Fruit fly (Drosophila melanogaster) whole organism, embryonic: ENCODE results near the gene CG14120.

Source experiments
- Antp ChIP-seq: fragments of 200-800 bp; sonication (Bioruptor generic); optimal IDR thresholded peaks from 3 replicates; lab custom pipeline; 2016; ENCODE audit warnings: missing biosample characterization, missing genetic modification characterization
- Atf6 ChIP-seq: fragments of 200-800 bp; sonication (Bioruptor generic); IDR thresholded peaks from 2 replicates; pipeline ENCODE4 v1.3.6; 2022; ENCODE audit warnings: missing biosample characterization, missing genetic modification characterization
- Blimp-1 ChIP-seq: fragments of 200-800 bp; sonication (Bioruptor generic); optimal IDR thresholded peaks from 3 replicates; lab custom pipeline; 2018; ENCODE audit warnings: missing biosample characterization, missing genetic modification characterization, mild to moderate bottlenecking, moderate library complexity, missing genetic modification reagents
- CG1024 ChIP-seq: fragments of 200-800 bp; sonication (Bioruptor generic); IDR thresholded peaks from 2 replicates; pipeline ENCODE4 v1.3.6; 2022; ENCODE audit warnings: missing biosample characterization, missing genetic modification characterization
- CG10431 ChIP-seq: fragments of 200-800 bp; sonication (Bioruptor generic); optimal IDR thresholded peaks from 3 replicates; lab custom pipeline; 2018; ENCODE audit warnings: missing biosample characterization, mild to moderate bottlenecking, missing genetic modification characterization
- CG11247 ChIP-seq: fragments of 200-800 bp; sonication (Bioruptor generic); IDR thresholded peaks from 2 replicates; pipeline ENCODE4 v1.3.6; 2022; ENCODE audit warnings: missing biosample characterization, missing genetic modification characterization
- CG12744 ChIP-seq: fragments of 200-800 bp; sonication (Bioruptor generic); optimal IDR thresholded peaks from 2 replicates; lab custom pipeline; 2016; ENCODE audit warnings: missing biosample characterization, missing genetic modification characterization
- CG14965 ChIP-seq: fragments of 200-800 bp; sonication (Bioruptor generic); optimal IDR thresholded peaks from 2 replicates; lab custom pipeline; 2016; ENCODE audit warnings: missing biosample characterization, missing genetic modification characterization, borderline replicate concordance
- CG15601 ChIP-seq: fragments of 200-800 bp; sonication (Bioruptor generic); optimal IDR thresholded peaks from 3 replicates; lab custom pipeline; 2019; ENCODE audit warnings: missing biosample characterization, mild to moderate bottlenecking, missing genetic modification characterization, moderate library complexity
- CG42726 ChIP-seq: fragments of 200-800 bp; sonication (Bioruptor generic); IDR thresholded peaks from 2 replicates; pipeline ENCODE4 v1.3.6; 2022; ENCODE audit warnings: missing biosample characterization, missing genetic modification characterization; ENCODE audit not compliant: partially characterized antibody
- CG4617 ChIP-seq: fragments of 200-800 bp; sonication (Bioruptor generic); optimal IDR thresholded peaks from 3 replicates; lab custom pipeline; 2016; ENCODE audit warnings: missing biosample characterization, missing genetic modification characterization, borderline replicate concordance
- CG7271 ChIP-seq: fragments of 200-800 bp; sonication (Bioruptor generic); optimal IDR thresholded peaks from 2 replicates; lab custom pipeline; 2018; ENCODE audit warnings: missing biosample characterization, mild to moderate bottlenecking, missing genetic modification characterization, moderate library complexity
- CG8089 ChIP-seq: fragments of 200-800 bp; sonication (Bioruptor generic); optimal IDR thresholded peaks from 3 replicates; lab custom pipeline; 2016; ENCODE audit warnings: missing biosample characterization, missing genetic modification characterization
- CG8478 ChIP-seq: fragments of >200 bp; optimal IDR thresholded peaks from 2 replicates; lab custom pipeline; 2018
- CG9609 ChIP-seq: fragments of 200-800 bp; sonication (Bioruptor generic); optimal IDR thresholded peaks from 3 replicates; lab custom pipeline; 2016; ENCODE audit warnings: missing biosample characterization, missing genetic modification characterization
- CG9817 ChIP-seq: fragments of 200-800 bp; sonication (Bioruptor generic); optimal IDR thresholded peaks from 2 replicates; lab custom pipeline; 2018; ENCODE audit warnings: missing biosample characterization, mild to moderate bottlenecking, missing genetic modification characterization, moderate library complexity
- CrebB ChIP-seq: fragments of 200-800 bp; sonication (Bioruptor generic); optimal IDR thresholded peaks from 3 replicates; lab custom pipeline; 2018; ENCODE audit warnings: missing biosample characterization, mild to moderate bottlenecking, missing genetic modification characterization
- D ChIP-seq, 2 experiments: fragments of 200-800 bp in 1 of 2; fragments of >200 bp in 1 of 2; sonication (Bioruptor generic) in 1 of 2; optimal IDR thresholded peaks; 2 replicates in 1 of 2; 3 replicates in 1 of 2; lab custom pipeline; 2017; ENCODE audit warnings: mild to moderate bottlenecking in 1 of 2, missing biosample characterization in 1 of 2, missing genetic modification characterization in 1 of 2, missing genetic modification reagents in 1 of 2
- Dll ChIP-seq: fragments of 200-800 bp; sonication (Bioruptor generic); IDR thresholded peaks from 4 replicates; pipeline ENCODE4 v1.3.6; 2022; ENCODE audit warnings: missing biosample characterization, missing genetic modification characterization; ENCODE audit not compliant: partially characterized antibody
- Ets65A ChIP-seq: fragments of 200-800 bp; sonication (Bioruptor generic); peaks from one replicate; lab custom pipeline; 2016; ENCODE audit warnings: missing biosample characterization, missing genetic modification characterization
- Fer1 ChIP-seq: fragments of 200-800 bp; sonication (Bioruptor generic); optimal IDR thresholded peaks from 2 replicates; lab custom pipeline; 2017; ENCODE audit warnings: missing biosample characterization, mild to moderate bottlenecking, missing genetic modification characterization
- HmgZ ChIP-seq: fragments of 200-800 bp; sonication (Bioruptor generic); optimal IDR thresholded peaks from 2 replicates; lab custom pipeline; 2018; ENCODE audit warnings: missing biosample characterization, mild to moderate bottlenecking, missing genetic modification characterization
- Hmr ChIP-seq: fragments of 200-800 bp; sonication (Bioruptor generic); optimal IDR thresholded peaks from 3 replicates; lab custom pipeline; 2017; ENCODE audit warnings: mild to moderate bottlenecking, missing biosample characterization, missing genetic modification reagents, missing genetic modification characterization
- Nf-YA ChIP-seq: fragments of 200-800 bp; sonication (Bioruptor generic); IDR thresholded peaks from 2 replicates; pipeline ENCODE4 v1.3.6; 2022; ENCODE audit warnings: missing biosample characterization, missing genetic modification characterization
- NfI ChIP-seq: fragments of 200-800 bp; sonication (Bioruptor generic); optimal IDR thresholded peaks from 3 replicates; lab custom pipeline; 2018; ENCODE audit warnings: missing biosample characterization, mild to moderate bottlenecking, missing genetic modification characterization, moderate library complexity
- Rx ChIP-seq: fragments of 200-800 bp; sonication (Bioruptor generic); IDR thresholded peaks from 2 replicates; pipeline ENCODE4 v1.3.6; 2022; ENCODE audit warnings: missing biosample characterization, missing genetic modification characterization
- Scr ChIP-seq: fragments of 200-800 bp; sonication (Bioruptor generic); IDR thresholded peaks from 2 replicates; pipeline ENCODE4 v1.3.6; 2022; ENCODE audit warnings: missing biosample characterization, missing genetic modification characterization; ENCODE audit not compliant: partially characterized antibody
- Sox102F ChIP-seq: fragments of 200-800 bp; sonication (Bioruptor generic); optimal IDR thresholded peaks from 2 replicates; lab custom pipeline; 2018; ENCODE audit warnings: missing biosample characterization, mild to moderate bottlenecking, missing genetic modification characterization, moderate library complexity
- Trl ChIP-seq, 3 experiments: fragments of >200 bp in 2 of 3; fragments of 200-800 bp in 1 of 3; sonication (Bioruptor generic) in 1 of 3; optimal IDR thresholded peaks; 2 replicates in 1 of 3; 3 replicates in 2 of 3; lab custom pipeline; 2016 to 2017; ENCODE audit warnings: missing biosample characterization in 1 of 3, missing genetic modification characterization in 1 of 3
- bcd ChIP-seq: fragments of 200-800 bp; sonication (Bioruptor generic); optimal IDR thresholded peaks from 2 replicates; lab custom pipeline; 2017; ENCODE audit warnings: missing biosample characterization, mild to moderate bottlenecking, missing genetic modification characterization
- cad ChIP-seq: fragments of >200 bp; optimal IDR thresholded peaks from 2 replicates; lab custom pipeline; 2017; ENCODE audit warnings: missing biosample characterization, missing genetic modification characterization
- cg ChIP-seq: fragments of 200-800 bp; sonication (Bioruptor generic); optimal IDR thresholded peaks from 3 replicates; lab custom pipeline; 2019; ENCODE audit warnings: missing biosample characterization, mild to moderate bottlenecking, missing genetic modification characterization, moderate library complexity
- chinmo ChIP-seq: fragments of 200-800 bp; sonication (Bioruptor generic); IDR thresholded peaks from 4 replicates; pipeline ENCODE4 v1.3.6; 2022; ENCODE audit warnings: missing biosample characterization, missing genetic modification characterization; ENCODE audit not compliant: partially characterized antibody
- ci ChIP-seq: fragments of 200-800 bp; sonication (Bioruptor generic); IDR thresholded peaks from 3 replicates; pipeline ENCODE4 v1.3.6; 2022; ENCODE audit warnings: missing biosample characterization, missing genetic modification characterization
- dati ChIP-seq: fragments of 200-800 bp; sonication (Bioruptor generic); IDR thresholded peaks from 2 replicates; pipeline ENCODE4 v1.3.6; 2022; ENCODE audit warnings: missing biosample characterization, missing genetic modification characterization
- fd3F ChIP-seq: fragments of 200-800 bp; sonication (Bioruptor generic); optimal IDR thresholded peaks from 2 replicates; lab custom pipeline; 2018; ENCODE audit warnings: missing biosample characterization, mild to moderate bottlenecking, missing genetic modification characterization, moderate library complexity
- lab ChIP-seq: fragments of 200-800 bp; sonication (Bioruptor generic); optimal IDR thresholded peaks from 3 replicates; lab custom pipeline; 2017; ENCODE audit warnings: missing biosample characterization, missing genetic modification characterization, mild to moderate bottlenecking, moderate library complexity, missing genetic modification reagents
- lbe ChIP-seq: fragments of 200-800 bp; sonication (Bioruptor generic); optimal IDR thresholded peaks from 2 replicates; lab custom pipeline; 2016; ENCODE audit warnings: missing biosample characterization, mild to moderate bottlenecking, missing genetic modification characterization
- nau ChIP-seq: fragments of 200-800 bp; sonication (Bioruptor generic); optimal IDR thresholded peaks from 3 replicates; lab custom pipeline; 2017; ENCODE audit warnings: missing biosample characterization, mild to moderate bottlenecking, missing genetic modification characterization, missing genetic modification reagents
- nmo ChIP-seq: fragments of 200-800 bp; sonication (Bioruptor generic); optimal IDR thresholded peaks from 2 replicates; lab custom pipeline; 2018; ENCODE audit warnings: missing biosample characterization, mild to moderate bottlenecking, missing genetic modification characterization, moderate library complexity
- pfk ChIP-seq: fragments of 200-800 bp; sonication (Bioruptor generic); optimal IDR thresholded peaks from 2 replicates; lab custom pipeline; 2018; ENCODE audit warnings: missing biosample characterization, mild to moderate bottlenecking, missing genetic modification characterization, moderate library complexity
- pita ChIP-seq: fragments of 200-800 bp; sonication (Bioruptor generic); optimal IDR thresholded peaks from 2 replicates; lab custom pipeline; 2017; ENCODE audit warnings: missing biosample characterization, mild to moderate bottlenecking, missing genetic modification characterization
- slbo ChIP-seq: fragments of 200-800 bp; sonication (Bioruptor generic); IDR thresholded peaks from 2 replicates; pipeline ENCODE4 v1.3.6; 2022; ENCODE audit warnings: missing biosample characterization, missing genetic modification characterization
- twi ChIP-seq: fragments of 200-800 bp; optimal IDR thresholded peaks from 2 replicates; lab custom pipeline; 2019; ENCODE audit warnings: missing biosample characterization, mild to moderate bottlenecking, missing genetic modification characterization, moderate library complexity
- unc-4 ChIP-seq: fragments of 200-800 bp; sonication (Bioruptor generic); IDR thresholded peaks from 2 replicates; pipeline ENCODE4 v1.3.6; 2022; ENCODE audit warnings: missing biosample characterization, missing genetic modification characterization; ENCODE audit not compliant: partially characterized antibody
- yki ChIP-seq: fragments of >200 bp; optimal IDR thresholded peaks from 3 replicates; lab custom pipeline; 2018
- zen ChIP-seq: fragments of 200-800 bp; sonication (Bioruptor generic); optimal IDR thresholded peaks from 3 replicates; lab custom pipeline; 2018; ENCODE audit warnings: missing biosample characterization, mild to moderate bottlenecking, missing genetic modification characterization, moderate library complexity

The CG14120 gene

DNA sequence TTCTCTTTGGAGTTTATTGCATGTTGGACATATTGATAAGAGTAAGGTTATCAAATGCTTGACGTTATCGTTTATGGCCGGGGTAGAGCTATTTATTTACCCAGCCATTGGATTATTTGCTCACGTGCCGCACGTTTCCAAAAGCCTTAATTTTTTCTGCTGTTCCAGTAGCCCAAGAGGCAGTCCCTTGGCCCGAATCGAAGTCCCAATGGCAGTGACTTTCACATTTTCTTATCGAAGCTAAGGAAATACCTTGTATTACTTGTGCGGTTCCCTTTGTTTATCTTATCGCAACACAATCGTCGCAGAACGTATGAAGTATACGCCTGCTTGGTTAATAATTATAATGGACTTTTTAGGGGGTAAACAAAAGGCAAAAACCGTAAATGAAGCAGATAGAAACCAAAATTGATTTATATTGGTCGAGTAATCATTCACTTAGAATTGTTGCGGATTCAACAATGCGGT is 4.5 kb downstream of the CG14120 start, which contains the start of gene CG43894 (continued):
- 0 out of 4 replicates have a peak, but pooled peaks have one; percentile 63 for TF ChIP-seq chinmo
- TF ChIP-seq nmo (GFP tag; lab: Kevin White, UChicago), result no peak
- no peak for TF ChIP-seq twi (tag; lab: Kevin White, UChicago)
- peak; percentile 59 for TF ChIP-seq lab (GFP tag; lab: Kevin White, UChicago)
- no peak for TF ChIP-seq lbe (GFP tag; lab: Kevin White, UChicago)
- TF ChIP-seq CG9609 (GFP tag; lab: Kevin White, UChicago), result no peak
- no peak for TF ChIP-seq CG4617 (GFP tag; lab: Kevin White, UChicago)
- TF ChIP-seq CG42726 (GFP tag; lab: Robert Waterston, UW), result no peak
- no peak for TF ChIP-seq slbo (GFP tag; lab: Robert Waterston, UW)

DNA sequence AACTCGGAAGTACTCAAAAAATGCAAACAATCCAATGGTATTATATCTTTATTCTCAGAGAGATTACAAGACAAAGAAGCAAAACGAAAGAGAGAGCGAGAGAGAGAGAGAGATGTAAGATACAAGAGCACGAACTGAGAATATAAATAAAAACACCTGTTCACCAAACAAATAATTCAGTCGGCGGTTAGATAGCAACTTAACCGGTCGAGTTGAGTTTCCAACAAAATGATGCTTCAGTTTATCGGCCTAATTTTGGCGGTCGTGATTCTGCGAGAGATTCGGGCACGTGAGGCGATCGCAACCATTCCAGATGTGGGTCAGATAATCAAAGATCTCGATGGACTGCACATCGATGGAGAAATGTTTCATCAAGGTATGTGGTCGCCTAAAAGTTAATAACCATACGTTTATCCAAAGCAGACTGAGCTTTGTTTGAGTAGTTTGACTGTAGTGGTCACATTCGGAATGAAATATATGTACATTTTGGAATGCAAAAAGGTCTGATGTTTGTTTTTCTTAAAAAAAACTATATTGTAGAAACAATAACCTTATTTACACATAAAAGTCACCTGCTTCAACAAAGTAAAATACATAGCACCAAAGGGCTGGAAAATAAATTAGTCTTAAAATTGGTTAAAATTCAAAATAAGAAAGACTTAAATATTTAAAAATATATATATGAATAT is 7.8 kb downstream of the CG14120 start, which contains the start of gene CG14118:
Gene CG14118, plus strand, starts transcription at position 174 of the 689 bp plus-strand sequence.
- TF ChIP-seq NfI (GFP tag; lab: Kevin White, UChicago), result no peak
- no peak for TF ChIP-seq CG10431 (GFP tag; lab: Kevin White, UChicago)
- peak; percentile 63 for TF ChIP-seq Ets65A
- peak; percentile 56 for TF ChIP-seq Atf6 (GFP tag; lab: Robert Waterston, UW)
- TF ChIP-seq CG15601 (tag; lab: Kevin White, UChicago), result peak; percentile 46
- peak; percentile 40; the same call in 1 of the 3 replicates for TF ChIP-seq ci (GFP tag; lab: Robert Waterston, UW)
- no peak for TF ChIP-seq CG1024 (GFP tag; lab: Robert Waterston, UW)
- TF ChIP-seq HmgZ (tag; lab: Kevin White, UChicago), result no peak
- peak; percentile 8 for TF ChIP-seq Hmr (GFP tag; lab: Kevin White, UChicago)
- TF ChIP-seq CG9817 (tag; lab: Kevin White, UChicago), result peak; percentile 21
- peak; percentile 6 for TF ChIP-seq nau (GFP tag; lab: Kevin White, UChicago)
- no peak for TF ChIP-seq Blimp-1 (GFP tag; lab: Kevin White, UChicago)
- TF ChIP-seq Dll, result no peak
- TF ChIP-seq CG14965 (GFP tag; lab: Kevin White, UChicago), result no peak
- peak; percentile 23 for TF ChIP-seq cg (GFP tag; lab: Kevin White, UChicago)
- TF ChIP-seq fd3F (GFP tag; lab: Kevin White, UChicago), result peak; percentile 61
- TF ChIP-seq Sox102F (GFP tag; lab: Kevin White, UChicago), result peak; percentile 28
- no peak for TF ChIP-seq yki
- no peak for TF ChIP-seq D (optimal IDR thresholded peaks at IDR 0.05; lab: Kevin White, UChicago)
- TF ChIP-seq D (GFP tag; optimal IDR thresholded peaks at IDR 0.05; lab: Kevin White, UChicago), result no peak
- TF ChIP-seq Scr (GFP tag; lab: Robert Waterston, UW), result no peak
- no peak for TF ChIP-seq pita (GFP tag; lab: Kevin White, UChicago)
- TF ChIP-seq zen, result no peak
- no peak for TF ChIP-seq CrebB (tag; lab: Kevin White, UChicago)
- TF ChIP-seq Trl (optimal IDR thresholded peaks at IDR 0.05; lab: Kevin White, UChicago), result peak; percentile 46 to 83
- TF ChIP-seq Trl (GFP tag; optimal IDR thresholded peaks at IDR 0.05; lab: Kevin White, UChicago), result no peak
- TF ChIP-seq dati (GFP tag; lab: Robert Waterston, UW), result no peak
- TF ChIP-seq CG7271 (tag; lab: Kevin White, UChicago), result no peak
- TF ChIP-seq Nf-YA (GFP tag; lab: Robert Waterston, UW), result no peak
- TF ChIP-seq CG8478 (lab: Kevin White, UChicago), result no peak
- TF ChIP-seq CG11247, result 0 out of 2 replicates have a peak, but pooled peaks have one; percentile 24
- TF ChIP-seq Fer1 (GFP tag; lab: Kevin White, UChicago), result no peak
- TF ChIP-seq bcd (GFP tag; lab: Kevin White, UChicago), result no peak
- no peak for TF ChIP-seq Antp (GFP tag; lab: Kevin White, UChicago)
- TF ChIP-seq Rx, result no peak
- TF ChIP-seq CG12744 (GFP tag; lab: Kevin White, UChicago), result no peak
- no peak for TF ChIP-seq CG8089 (GFP tag; lab: Kevin White, UChicago)
- no peak for TF ChIP-seq unc-4 (GFP tag; lab: Robert Waterston, UW)
- no peak for TF ChIP-seq pfk
- TF ChIP-seq cad (GFP tag; lab: Kevin White, UChicago), result no peak
